Fruit fly (Drosophila melanogaster): ENCODE results near the gene CG11889.
A peak's percentile ranks its signal among the peaks of the same experiment; 100 is the strongest.

CG11889 gene

DNA sequence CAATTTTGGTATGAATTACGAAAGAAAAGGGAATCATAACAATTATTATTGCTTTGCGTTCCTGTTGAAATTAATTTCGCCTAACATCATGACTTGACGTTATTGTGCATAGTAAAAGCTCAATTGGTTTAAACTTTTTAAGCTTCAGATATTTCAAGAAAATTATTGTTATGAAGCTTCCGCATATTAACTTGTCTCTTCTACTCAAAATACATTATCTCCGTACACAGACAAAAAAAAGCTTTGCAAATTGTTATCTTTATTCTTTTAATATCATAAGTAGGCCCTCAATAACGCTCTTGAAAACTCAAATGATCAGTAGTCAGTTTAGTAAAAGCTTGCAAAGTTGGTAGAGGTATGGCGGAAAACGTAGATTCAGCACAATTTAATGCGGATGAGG is 17.1 kb downstream of the CG11889 start, which contains the start of gene CG13658 (continued):
- no peak for TF ChIP-seq tll (GFP tag; optimal IDR thresholded peaks at IDR 0.05)
- TF ChIP-seq onecut (GFP tag; IDR thresholded peaks at IDR 0.05) = no peak
- no peak for TF ChIP-seq danr (GFP tag; IDR thresholded peaks at IDR 0.05)
- TF ChIP-seq z (GFP tag; IDR thresholded peaks at IDR 0.05) = 0 out of 3 replicates have a peak, but pooled peaks have one; percentile 31
- TF ChIP-seq p53 (GFP tag; optimal IDR thresholded peaks at IDR 0.05) = no peak
- no peak for TF ChIP-seq Doc2 (GFP tag; IDR thresholded peaks at IDR 0.05)
- TF ChIP-seq CG7839 (tag; optimal IDR thresholded peaks at IDR 0.05) = no peak
- TF ChIP-seq exex (tag; optimal IDR thresholded peaks at IDR 0.05) = peak; percentile 69

DNA sequence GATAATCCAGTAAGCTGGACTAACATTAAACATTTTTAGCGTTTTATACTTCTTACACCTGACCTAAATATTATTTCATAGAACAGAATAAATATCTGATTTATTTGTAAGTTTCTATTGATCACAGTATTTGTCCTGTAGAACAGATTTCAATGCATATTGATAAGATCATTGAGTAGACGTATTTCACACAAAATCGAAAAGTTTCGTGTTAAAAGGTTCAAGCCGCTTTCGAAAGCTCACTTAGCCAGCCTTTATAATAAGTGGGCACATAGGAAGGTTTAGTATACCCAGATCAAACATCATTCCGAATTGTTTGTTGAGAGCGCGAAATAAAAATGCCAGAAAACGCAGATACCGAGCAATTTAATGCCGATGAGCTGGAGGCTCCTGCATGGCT is 19.6 kb downstream of the CG11889 start, which contains the start of gene CG11893:
CG11893 (plus strand) TSS at position 301 of the 400 bp plus-strand sequence.
- TF ChIP-seq p53 (GFP tag; optimal IDR thresholded peaks at IDR 0.05) = no peak
- no peak for TF ChIP-seq Taf1 (GFP tag; IDR thresholded peaks at IDR 0.05)
- no peak for TF ChIP-seq sima (GFP tag; optimal IDR thresholded peaks at IDR 0.05)
- no peak for TF ChIP-seq CG5245 (GFP tag; optimal IDR thresholded peaks at IDR 0.05)

DNA sequence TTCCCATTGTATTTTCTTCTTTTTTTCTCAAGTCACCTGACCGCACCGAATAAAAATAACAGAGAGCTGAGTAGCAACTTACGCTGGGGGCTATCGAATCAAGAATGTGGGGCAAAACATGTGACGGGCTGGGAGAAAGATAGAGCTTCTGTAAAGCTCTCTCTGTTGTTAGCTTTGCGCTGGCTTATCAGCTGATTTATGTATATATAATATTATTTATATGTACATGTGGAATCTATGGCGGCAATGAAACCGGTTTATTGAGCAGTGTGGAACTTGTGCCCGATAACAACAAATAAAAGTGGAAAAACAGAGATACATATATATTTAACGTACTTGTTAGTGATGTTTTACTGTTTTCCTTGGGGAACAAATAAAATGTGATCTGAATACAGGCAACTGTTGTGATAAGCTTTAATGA is 22.9 kb downstream of the CG11889 start, which contains the start of gene CG31098:
CG31098 (minus strand) TSS at position 114 of the 421 bp plus-strand sequence.
- no peak for TF ChIP-seq CG9609 (GFP tag; optimal IDR thresholded peaks at IDR 0.05)
- peak; percentile 51 for TF ChIP-seq unpg (GFP tag; optimal IDR thresholded peaks at IDR 0.05)
- no peak for TF ChIP-seq H15 (GFP tag; IDR thresholded peaks at IDR 0.05)
- no peak for TF ChIP-seq CG30020 (tag; optimal IDR thresholded peaks at IDR 0.05)
- TF ChIP-seq kni (GFP tag; optimal IDR thresholded peaks at IDR 0.05) = no peak
- TF ChIP-seq CG12769 (tag; optimal IDR thresholded peaks at IDR 0.05) = peak; percentile 39
- peak; percentile 63 for TF ChIP-seq CG17568 (GFP tag; optimal IDR thresholded peaks at IDR 0.05)
- no peak for TF ChIP-seq CG33557 (GFP tag; optimal IDR thresholded peaks at IDR 0.05)
- no peak for TF ChIP-seq CG4360 (GFP tag; IDR thresholded peaks at IDR 0.05)
- TF ChIP-seq zfh1 (GFP tag; IDR thresholded peaks at IDR 0.05) = no peak
- no peak for TF ChIP-seq CG17829 (tag; optimal IDR thresholded peaks at IDR 0.05)
- peak; percentile 87 for TF ChIP-seq CG34376 (GFP tag; optimal IDR thresholded peaks at IDR 0.05)
- no peak for TF ChIP-seq maf-S (GFP tag; optimal IDR thresholded peaks at IDR 0.05)
- TF ChIP-seq CTCF (GFP tag; optimal IDR thresholded peaks at IDR 0.05) = no peak
- TF ChIP-seq Doc2 (GFP tag; IDR thresholded peaks at IDR 0.05) = no peak
- peak; percentile 54 for TF ChIP-seq CG2678 (tag; optimal IDR thresholded peaks at IDR 0.05)
- no peak for TF ChIP-seq slou (GFP tag; optimal IDR thresholded peaks at IDR 0.05)
- no peak for TF ChIP-seq Sox100B (GFP tag; optimal IDR thresholded peaks at IDR 0.05)
- TF ChIP-seq CG15601 (tag; optimal IDR thresholded peaks at IDR 0.05) = peak; percentile 0
- peak; percentile 20 for TF ChIP-seq HmgZ (tag; optimal IDR thresholded peaks at IDR 0.05)
- TF ChIP-seq gt (GFP tag; IDR thresholded peaks at IDR 0.05) = no peak
- TF ChIP-seq CG4617 (GFP tag; optimal IDR thresholded peaks at IDR 0.05; ENCODE audit: borderline replicate concordance) = no peak
- peak; percentile 47 to 51 for TF ChIP-seq Trl (optimal IDR thresholded peaks at IDR 0.05)
- no peak for TF ChIP-seq Trl (GFP tag; optimal IDR thresholded peaks at IDR 0.05)
- TF ChIP-seq CG9876 (GFP tag; optimal IDR thresholded peaks at IDR 0.05) = no peak
- TF ChIP-seq CG17385 (GFP tag; optimal IDR thresholded peaks at IDR 0.05) = peak; percentile 47
- no peak for TF ChIP-seq ro (GFP tag; IDR thresholded peaks at IDR 0.05)
- TF ChIP-seq YL-1 (GFP tag; optimal IDR thresholded peaks at IDR 0.05) = peak; percentile 0
- TF ChIP-seq gsb (GFP tag; IDR thresholded peaks at IDR 0.05) = no peak
- TF ChIP-seq CG1792 (GFP tag; optimal IDR thresholded peaks at IDR 0.05) = no peak
- no peak for TF ChIP-seq p53 (GFP tag; optimal IDR thresholded peaks at IDR 0.05)
- peak in 1 of 2 experiments; percentile 71 for TF ChIP-seq crp (GFP tag; optimal IDR thresholded peaks at IDR 0.05)
- peak; percentile 7; the same call in 1 of the 2 replicates for TF ChIP-seq Rfx (GFP tag; IDR thresholded peaks at IDR 0.05)
- no peak for TF ChIP-seq CG4424 (GFP tag; optimal IDR thresholded peaks at IDR 0.05)
- TF ChIP-seq CG32532 (GFP tag; IDR thresholded peaks at IDR 0.05) = peak; percentile 26; the same call in 1 of the 2 replicates
- no peak for TF ChIP-seq C15 (GFP tag; IDR thresholded peaks at IDR 0.05)
- peak in 1 of 2 experiments; percentile 39 for TF ChIP-seq Pdp1 (GFP tag; optimal IDR thresholded peaks at IDR 0.05)
- TF ChIP-seq Jarid2 (GFP tag; optimal IDR thresholded peaks at IDR 0.05) = peak; percentile 63
- no peak for TF ChIP-seq Bdp1 (GFP tag; optimal IDR thresholded peaks at IDR 0.05)
